Worm (Caenorhabditis elegans): ENCODE data around the gene srh-281.

DNA sequence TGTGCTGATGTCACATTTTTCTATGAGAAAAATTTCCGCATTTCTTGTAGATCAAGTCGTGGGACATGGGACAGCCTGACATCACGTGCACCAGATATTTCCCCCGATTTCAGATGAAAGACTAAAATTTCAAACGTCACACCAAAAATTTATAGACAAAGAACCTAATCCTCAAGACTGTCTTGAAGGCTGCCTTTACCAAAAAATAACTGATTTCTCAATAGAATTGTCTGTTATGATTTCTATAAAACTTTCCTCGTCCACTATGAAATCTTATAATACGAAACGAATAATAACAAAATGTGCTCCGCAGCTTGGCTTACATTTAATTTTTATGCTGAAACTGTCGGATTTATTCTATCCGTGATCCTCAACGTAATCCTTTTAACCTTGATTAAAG, 10.2 kb upstream of the srh-281 start, which contains the start of gene str-106:
- TF ChIP-seq nhr-237 (tag; optimal IDR thresholded peaks at IDR 0.05) (no peak), lin-35 (GFP tag; optimal IDR thresholded peaks at IDR 0.05) (no peak), aly-2 (tag; optimal IDR thresholded peaks at IDR 0.05) (no peak), skn-1 (tag; optimal IDR thresholded peaks at IDR 0.05) (no peak), pax-3 (tag; optimal IDR thresholded peaks at IDR 0.05) (no peak), xbp-1 (tag; optimal IDR thresholded peaks at IDR 0.05) (no peak), pqm-1 (tag; optimal IDR thresholded peaks at IDR 0.05) (no peak), jun-1 (tag; optimal IDR thresholded peaks at IDR 0.05) (no peak), Y116A8C.19 (tag; optimal IDR thresholded peaks at IDR 0.05; ENCODE audit: borderline replicate concordance) (no peak), nhr-90 (tag; optimal IDR thresholded peaks at IDR 0.05; ENCODE audit: poor library complexity) (no peak), fkh-8 (tag; optimal IDR thresholded peaks at IDR 0.05) (no peak), snpc-4 (tag; optimal IDR thresholded peaks at IDR 0.05) (no peak), mep-1 (tag; optimal IDR thresholded peaks at IDR 0.05) (no peak), zag-1 (tag; optimal IDR thresholded peaks at IDR 0.05) (no peak)
